Worm (Caenorhabditis elegans) whole organism, mixed stage, embryonic: ENCODE results near the gene metl-13.

Experiments
- ces-1 ChIP-seq: fragments of 150-350 bp; optimal IDR thresholded peaks from 2 replicates; lab custom pipeline; 2014; ENCODE audit warnings: missing biosample characterization, missing genetic modification reagents, missing genetic modification characterization
- ham-2 ChIP-seq: fragments of 200-800 bp; sonication (Bioruptor generic); optimal IDR thresholded peaks from 2 replicates; lab custom pipeline; 2018; ENCODE audit warnings: mild to moderate bottlenecking, missing genetic modification characterization, missing compliant biosample characterization
- nhr-28 ChIP-seq: fragments of 150-350 bp; optimal IDR thresholded peaks from 2 replicates; lab custom pipeline; 2014; ENCODE audit warnings: missing biosample characterization, missing genetic modification characterization
- nhr-76 ChIP-seq: sonication (generic microtip); optimal IDR thresholded peaks from 2 replicates; lab custom pipeline; 2017; ENCODE audit warnings: missing biosample characterization, missing genetic modification characterization
- snpc-4 ChIP-seq: fragments of 150-350 bp; optimal IDR thresholded peaks from 2 replicates; lab custom pipeline; 2014; ENCODE audit warnings: missing biosample characterization, missing genetic modification characterization
- unc-62 ChIP-seq: fragments of 150-350 bp; optimal IDR thresholded peaks from 2 replicates; lab custom pipeline; 2014; ENCODE audit warnings: missing biosample characterization, missing genetic modification reagents, missing genetic modification characterization

ce11 chrIV:6601213-6601724 lies 33.6 kb upstream of the metl-13 start, which contains the start of gene sup-36:
- TF ChIP-seq nhr-76 (tag; lab: Kevin White, UChicago), result no peak
- TF ChIP-seq snpc-4 (tag; lab: Kevin White, UChicago), result no peak
- no peak for TF ChIP-seq nhr-28 (tag; lab: Kevin White, UChicago)
- TF ChIP-seq ces-1, result no peak
- no peak for TF ChIP-seq ham-2 (GFP tag; lab: Kevin White, UChicago)
- TF ChIP-seq unc-62 (GFP tag; lab: Kevin White, UChicago), result no peak
